Worm (Caenorhabditis elegans): ENCODE measurements around the gene F20A1.2.

The F20A1.2 gene

ce11 chrV:7089217-7089616 is 43.1 kb downstream of the F20A1.2 start (continued):
- TF ChIP-seq ceh-8 (GFP tag; optimal IDR thresholded peaks at IDR 0.05) (no peak), nhr-90 (tag; optimal IDR thresholded peaks at IDR 0.05; ENCODE audit: poor library complexity) (peak; percentile 65), isw-1 (GFP tag; IDR thresholded peaks at IDR 0.05) (no peak), grh-1 (GFP tag; IDR thresholded peaks at IDR 0.05) (peak; percentile 91)

DNA sequence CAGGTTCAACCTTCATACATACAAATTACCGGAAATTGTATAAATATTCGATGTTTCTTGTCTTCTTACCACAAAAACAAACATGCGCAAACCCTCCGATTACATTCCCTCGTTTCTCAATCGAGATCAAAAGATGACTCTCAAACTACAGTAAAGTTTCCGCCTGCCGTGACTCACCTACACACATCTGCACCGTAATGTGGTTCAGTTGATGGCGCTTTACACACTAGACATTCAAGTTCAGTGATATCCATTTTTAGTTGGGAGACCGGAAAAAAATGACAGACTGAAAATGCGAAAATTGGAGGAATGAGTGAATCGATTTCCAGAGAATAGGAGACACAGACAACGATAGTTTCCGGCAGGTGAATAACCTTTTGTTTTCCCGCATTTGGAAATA is 45.2 kb downstream of the F20A1.2 start, which contains the start of gene nhr-286:
TSS of gene nhr-286 (minus strand) at position 324 of the 400 bp plus-strand sequence.
- no peak for TF ChIP-seq vab-15 (tag; optimal IDR thresholded peaks at IDR 0.05)
- TF ChIP-seq ama-1 (optimal IDR thresholded peaks at IDR 0.05), result peak; percentile 39
- no peak for TF ChIP-seq hpl-2 (GFP tag; optimal IDR thresholded peaks at IDR 0.05)
- TF ChIP-seq nhr-20 (tag; optimal IDR thresholded peaks at IDR 0.05), result peak; percentile 51
- TF ChIP-seq nhr-85 (tag), result peak; percentile 50

ce11 chrV:7093720-7094401 is 47.8 kb downstream of the F20A1.2 start, which contains the start of gene nhr-135:
Gene nhr-135 (minus strand): TSS chrV:7093770.
- TF ChIP-seq nhr-237 (tag; optimal IDR thresholded peaks at IDR 0.05) (no peak), nhr-90 (tag; optimal IDR thresholded peaks at IDR 0.05; ENCODE audit: poor library complexity) (peak; percentile 60), fkh-10 (GFP tag; optimal IDR thresholded peaks at IDR 0.05) (no peak), dpl-1 (GFP tag; optimal IDR thresholded peaks at IDR 0.05) (peak in 2 of 3 experiments; percentile 28 to 32), efl-3 (GFP tag; optimal IDR thresholded peaks at IDR 0.05) (no peak), blmp-1 (tag; optimal IDR thresholded peaks at IDR 0.05) (peak; percentile 99), lin-15B (tag; optimal IDR thresholded peaks at IDR 0.05) (no peak), C34B4.2 (tag; optimal IDR thresholded peaks at IDR 0.05) (no peak), ceh-90 (tag; optimal IDR thresholded peaks at IDR 0.05) (no peak), lin-35 (GFP tag; optimal IDR thresholded peaks at IDR 0.05) (peak in 1 of 2 experiments; percentile 77), ceh-88 (GFP tag; IDR thresholded peaks at IDR 0.05) (no peak), mdl-1 (tag; optimal IDR thresholded peaks at IDR 0.05) (peak in 1 of 2 experiments; percentile 89), ceh-82 (tag; optimal IDR thresholded peaks at IDR 0.05) (no peak), hpl-2 (GFP tag; optimal IDR thresholded peaks at IDR 0.05) (no peak), nhr-20 (tag; optimal IDR thresholded peaks at IDR 0.05) (peak; percentile 93), lsy-2 (tag; optimal IDR thresholded peaks at IDR 0.05) (peak in 1 of 2 experiments; percentile 50), efl-1 (optimal IDR thresholded peaks at IDR 0.05) (peak in 1 of 2 experiments; percentile 30), efl-1 (GFP tag; optimal IDR thresholded peaks at IDR 0.05 in 1 of 2) (peak; percentile 24 to 40), nhr-19 (GFP tag; conservative IDR thresholded peaks at IDR 0.05) (peak; percentile 25), nhr-77 (tag; optimal IDR thresholded peaks at IDR 0.05) (peak; percentile 43), lin-14 (GFP tag; optimal IDR thresholded peaks at IDR 0.05) (peak; percentile 83), hlh-4 (tag; optimal IDR thresholded peaks at IDR 0.05) (no peak), zag-1 (tag; optimal IDR thresholded peaks at IDR 0.05) (no peak), nhr-71 (tag; optimal IDR thresholded peaks at IDR 0.05) (peak; percentile 66), alr-1 (tag; optimal IDR thresholded peaks at IDR 0.05; ENCODE audit: borderline replicate concordance) (no peak), pqm-1 (tag; optimal IDR thresholded peaks at IDR 0.05) (no peak), elt-3 (tag; optimal IDR thresholded peaks at IDR 0.05) (peak in 4 of 6 experiments; percentile 12 to 69 (median 49)), irx-1 (tag; optimal IDR thresholded peaks at IDR 0.05) (no peak), elt-2 (tag; optimal IDR thresholded peaks at IDR 0.05) (peak; percentile 81), snu-23 (GFP tag; optimal IDR thresholded peaks at IDR 0.05) (peak; percentile 70), mep-1 (tag; optimal IDR thresholded peaks at IDR 0.05) (peak; percentile 58), nhr-47 (tag; optimal IDR thresholded peaks at IDR 0.05) (peak; percentile 27), aly-2 (tag; optimal IDR thresholded peaks at IDR 0.05) (no peak), C16A3.4 (tag; optimal IDR thresholded peaks at IDR 0.05) (peak; percentile 6), fkh-4 (tag; optimal IDR thresholded peaks at IDR 0.05; ENCODE audit: borderline replicate concordance) (no peak), sox-4 (tag; optimal IDR thresholded peaks at IDR 0.05) (no peak), mab-9 (GFP tag; IDR thresholded peaks at IDR 0.05) (no peak), unc-130 (tag; optimal IDR thresholded peaks at IDR 0.05) (peak; percentile 56), nhr-76 (tag; optimal IDR thresholded peaks at IDR 0.05) (no peak), xbp-1 (tag; optimal IDR thresholded peaks at IDR 0.05) (no peak), nhr-85 (tag) (peak; percentile 57), swsn-7 (tag; optimal IDR thresholded peaks at IDR 0.05) (no peak), nhr-84 (tag; optimal IDR thresholded peaks at IDR 0.05) (no peak)
